Worm (Caenorhabditis elegans) whole organism, young adult: Measurements from ENCODE around the gene C03B1.7.

Experiments
- F37B4.10 ChIP-seq: fragments of 200-800 bp; sonication (Bioruptor generic); IDR thresholded peaks from 2 replicates; pipeline ENCODE4 v1.3.6; 2022; ENCODE audit warnings: missing genetic modification characterization, missing compliant biosample characterization
- K11D2.4 ChIP-seq: fragments of 200-800 bp; sonication (Bioruptor generic); IDR thresholded peaks from 2 replicates; pipeline ENCODE4 v1.3.6; 2022; ENCODE audit warnings: missing genetic modification reagents, missing genetic modification characterization, missing compliant biosample characterization
- K12H6.12 ChIP-seq: fragments of 200-800 bp; sonication (Bioruptor generic); optimal IDR thresholded peaks from 2 replicates; lab custom pipeline; 2018; ENCODE audit warnings: mild to moderate bottlenecking, missing genetic modification characterization, missing compliant biosample characterization
- ama-1 ChIP-seq, 3 experiments: fragments of 150-350 bp in 1 of 3; sonication (generic microtip) in 2 of 3; optimal IDR thresholded peaks; 2 replicates each; lab custom pipeline; 2014 to 2018; ENCODE audit warnings: missing biosample characterization in 2 of 3, missing genetic modification characterization in 2 of 3, missing genetic modification reagents in 2 of 3
- attf-3 ChIP-seq: fragments of 200-800 bp; sonication (Bioruptor generic); conservative IDR thresholded peaks from 2 replicates; pipeline ENCODE4 v1.3.6; 2022; ENCODE audit warnings: missing genetic modification reagents, missing genetic modification characterization, missing compliant biosample characterization
- attf-5 ChIP-seq: fragments of 200-800 bp; sonication (Bioruptor generic); optimal IDR thresholded peaks from 2 replicates; lab custom pipeline; 2018; ENCODE audit warnings: mild to moderate bottlenecking, missing genetic modification characterization, missing compliant biosample characterization
- cebp-2 ChIP-seq: fragments of 200-800 bp; sonication (Bioruptor generic); IDR thresholded peaks from 2 replicates; pipeline ENCODE4 v1.3.6; 2022; ENCODE audit warnings: missing genetic modification characterization, missing compliant biosample characterization
- egrh-3 ChIP-seq: fragments of 200-800 bp; sonication (Bioruptor generic); IDR thresholded peaks from 2 replicates; pipeline ENCODE4 v1.3.6; 2022; ENCODE audit warnings: missing genetic modification reagents, missing genetic modification characterization, missing compliant biosample characterization
- ets-4 ChIP-seq: fragments of 200-800 bp; sonication (Bioruptor generic); optimal IDR thresholded peaks from 2 replicates; lab custom pipeline; 2018; ENCODE audit warnings: mild to moderate bottlenecking, missing genetic modification characterization, missing compliant biosample characterization
- hmg-1.2 ChIP-seq: fragments of 200-800 bp; sonication (Bioruptor generic); IDR thresholded peaks from 2 replicates; pipeline ENCODE4 v1.3.6; 2022; ENCODE audit warnings: missing genetic modification reagents, missing genetic modification characterization, missing compliant biosample characterization
- madf-6 ChIP-seq: fragments of 200-800 bp; sonication (Bioruptor generic); IDR thresholded peaks from 2 replicates; pipeline ENCODE4 v1.3.6; 2022; ENCODE audit warnings: missing genetic modification reagents, missing genetic modification characterization, missing compliant biosample characterization
- nhr-120 ChIP-seq: fragments of 200-800 bp; sonication (Bioruptor generic); IDR thresholded peaks from 2 replicates; pipeline ENCODE4 v1.3.6; 2022; ENCODE audit warnings: missing genetic modification characterization, missing compliant biosample characterization

DNA sequence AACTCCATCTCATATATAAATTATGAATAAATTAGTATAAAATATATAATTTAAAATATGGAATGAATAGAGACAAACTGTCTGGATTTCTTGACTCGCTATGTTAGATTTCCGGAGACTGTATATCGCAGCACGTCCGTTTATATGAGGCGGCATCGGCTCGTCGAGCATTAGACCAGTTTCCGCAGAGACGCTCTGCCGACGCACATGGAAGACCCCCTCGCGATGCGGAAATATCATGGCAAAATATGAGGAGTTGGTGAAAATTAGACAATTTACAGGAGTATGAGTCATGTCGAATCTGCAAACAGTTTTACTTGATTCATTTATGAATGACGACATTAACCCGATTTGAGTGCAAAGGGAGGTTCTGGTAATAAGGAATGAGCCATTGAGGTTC is 22.1 kb upstream of the C03B1.7 start, which contains the start of gene chtb-3:
- TF ChIP-seq hmg-1.2 (GFP tag; lab: Robert Waterston, UW) (no peak), K12H6.12 (tag; lab: Kevin White, UChicago) (no peak), ets-4 (GFP tag; lab: Kevin White, UChicago) (no peak), egrh-3 (GFP tag; lab: Robert Waterston, UW) (no peak), madf-6 (GFP tag; lab: Robert Waterston, UW) (no peak), K11D2.4 (GFP tag; lab: Robert Waterston, UW) (no peak), F37B4.10 (GFP tag; lab: Robert Waterston, UW) (no peak), ama-1 (optimal IDR thresholded peaks at IDR 0.05; lab: Kevin White, UChicago) (no peak), ama-1 (GFP tag; optimal IDR thresholded peaks at IDR 0.05; lab: Kevin White, UChicago) (no peak), attf-5 (GFP tag; lab: Kevin White, UChicago) (no peak), cebp-2 (GFP tag; lab: Robert Waterston, UW) (no peak), nhr-120 (GFP tag; lab: Robert Waterston, UW) (no peak), attf-3 (no peak)
